Worm (Caenorhabditis elegans): ENCODE data around the gene Y9C2UA.1.

DNA sequence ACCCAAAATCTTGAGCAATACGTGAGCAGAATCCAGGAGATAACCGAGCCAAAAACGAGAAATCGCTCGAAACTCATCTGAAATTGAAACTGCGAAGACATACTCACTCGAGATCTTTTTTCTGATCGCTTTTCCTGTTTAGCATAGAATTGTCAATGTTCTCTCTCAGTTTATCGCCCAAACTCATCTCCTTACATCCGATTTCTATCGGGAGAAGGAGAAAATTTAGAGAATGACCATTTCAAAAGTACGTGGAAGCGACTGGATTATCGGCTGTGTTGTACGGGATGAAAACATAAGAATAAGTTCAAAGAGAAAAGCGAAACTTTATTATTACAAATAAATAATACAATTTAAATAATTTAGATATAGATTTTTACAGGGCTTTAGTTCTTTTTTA, 33.4 kb downstream of the Y9C2UA.1 start, which contains the start of gene T23G7.2:
- TF ChIP-seq tbx-2 (tag; optimal IDR thresholded peaks at IDR 0.05) (no peak), mep-1 (tag; optimal IDR thresholded peaks at IDR 0.05) (no peak), unc-62 (GFP tag; optimal IDR thresholded peaks at IDR 0.05) (no peak), nhr-47 (tag; optimal IDR thresholded peaks at IDR 0.05) (no peak), lin-13 (GFP tag; optimal IDR thresholded peaks at IDR 0.05) (no peak), vab-15 (tag; optimal IDR thresholded peaks at IDR 0.05) (no peak), unc-98 (GFP tag; IDR thresholded peaks at IDR 0.05) (no peak), ceh-63 (GFP tag; optimal IDR thresholded peaks at IDR 0.05) (no peak), lsy-2 (tag; optimal IDR thresholded peaks at IDR 0.05) (no peak)
